Worm (Caenorhabditis elegans) whole organism, L2 larva: ENCODE data around the gene T09F3.5.

Experiments
- C34F6.9 ChIP-seq: fragments of 150-350 bp; optimal IDR thresholded peaks from 2 replicates; lab custom pipeline; 2014; ENCODE audit warnings: missing biosample characterization, missing genetic modification characterization
- F13H6.1 ChIP-seq: sonication (generic microtip); optimal IDR thresholded peaks from 2 replicates; lab custom pipeline; 2016; ENCODE audit warnings: missing genetic modification characterization, missing compliant biosample characterization
- R02D3.7 ChIP-seq: fragments of 150-350 bp; optimal IDR thresholded peaks from 2 replicates; lab custom pipeline; 2014; ENCODE audit warnings: missing biosample characterization, missing genetic modification characterization
- Y55F3AM.14 ChIP-seq: fragments of 200-800 bp; sonication (Bioruptor generic); optimal IDR thresholded peaks from 2 replicates; lab custom pipeline; 2018; ENCODE audit warnings: mild to moderate bottlenecking, missing genetic modification characterization, missing compliant biosample characterization
- ZK546.5 ChIP-seq: sonication (generic microtip); optimal IDR thresholded peaks from 2 replicates; lab custom pipeline; 2017; ENCODE audit warnings: missing biosample characterization, missing genetic modification characterization
- alr-1 ChIP-seq: fragments of 150-350 bp; optimal IDR thresholded peaks from 2 replicates; lab custom pipeline; 2014; ENCODE audit warnings: missing biosample characterization, missing genetic modification characterization
- aly-2 ChIP-seq: fragments of 150-350 bp; optimal IDR thresholded peaks from 2 replicates; lab custom pipeline; 2014; ENCODE audit warnings: missing biosample characterization, missing genetic modification characterization
- ama-1 ChIP-seq: fragments of 150-350 bp; optimal IDR thresholded peaks from 2 replicates; lab custom pipeline; 2018; ENCODE audit warnings: inconsistent platforms
- blmp-1 ChIP-seq: sonication (generic microtip); optimal IDR thresholded peaks from 2 replicates; lab custom pipeline; 2017; ENCODE audit warnings: missing genetic modification characterization, mild to moderate bottlenecking, missing compliant biosample characterization, antibody characterized with exemption, moderate library complexity; ENCODE audit not compliant: insufficient read depth
- ceh-16 ChIP-seq: fragments of 150-350 bp; optimal IDR thresholded peaks from 2 replicates; lab custom pipeline; 2014; ENCODE audit warnings: missing biosample characterization, missing genetic modification characterization
- crh-2 ChIP-seq: sonication (generic microtip); optimal IDR thresholded peaks from 2 replicates; lab custom pipeline; 2017; ENCODE audit warnings: missing biosample characterization, missing genetic modification characterization
- dmd-4 ChIP-seq: sonication (generic microtip); optimal IDR thresholded peaks from 2 replicates; lab custom pipeline; 2017; ENCODE audit warnings: missing biosample characterization, missing genetic modification characterization
- egl-27 ChIP-seq: sonication (generic microtip); optimal IDR thresholded peaks from 3 replicates; lab custom pipeline; 2017; ENCODE audit warnings: missing biosample characterization, missing genetic modification reagents, missing genetic modification characterization
- elt-3 ChIP-seq: sonication (generic microtip); optimal IDR thresholded peaks from 2 replicates; lab custom pipeline; 2017; ENCODE audit warnings: missing biosample characterization, missing genetic modification characterization
- fos-1 ChIP-seq: fragments of 150-350 bp; optimal IDR thresholded peaks from 2 replicates; lab custom pipeline; 2014; ENCODE audit warnings: missing biosample characterization, missing genetic modification characterization
- gmeb-1 ChIP-seq: fragments of 150-350 bp; optimal IDR thresholded peaks from 2 replicates; lab custom pipeline; 2014; ENCODE audit warnings: missing biosample characterization, missing genetic modification characterization
- lin-11 ChIP-seq: fragments of 150-350 bp; sonication (generic microtip); optimal IDR thresholded peaks from 2 replicates; lab custom pipeline; 2014; ENCODE audit warnings: missing biosample characterization, missing genetic modification characterization, inconsistent platforms, mixed read lengths
- lin-13 ChIP-seq: fragments of 150-350 bp; optimal IDR thresholded peaks from 2 replicates; lab custom pipeline; 2014; ENCODE audit warnings: missing biosample characterization, missing genetic modification reagents, missing genetic modification characterization
- lsy-2 ChIP-seq, 2 experiments: fragments of 150-350 bp in 1 of 2; sonication (generic microtip) in 1 of 2; optimal IDR thresholded peaks; 2 replicates each; lab custom pipeline; 2014 to 2017; ENCODE audit warnings: missing biosample characterization in 2 of 2, missing genetic modification characterization in 2 of 2
- mdl-1 ChIP-seq, 2 experiments: fragments of 150-350 bp in 1 of 2; sonication (generic microtip) in 1 of 2; optimal IDR thresholded peaks; 2 replicates each; lab custom pipeline; 2017; ENCODE audit warnings: missing biosample characterization in 2 of 2, missing genetic modification characterization in 2 of 2
- nhr-10 ChIP-seq: sonication (generic microtip); optimal IDR thresholded peaks from 2 replicates; lab custom pipeline; 2017; ENCODE audit warnings: missing biosample characterization, missing genetic modification characterization
- nhr-11 ChIP-seq: fragments of 150-350 bp; optimal IDR thresholded peaks from 2 replicates; lab custom pipeline; 2014; ENCODE audit warnings: missing biosample characterization, missing genetic modification characterization
- nhr-12 ChIP-seq: fragments of 150-350 bp; optimal IDR thresholded peaks from 2 replicates; lab custom pipeline; 2014; ENCODE audit warnings: missing biosample characterization, missing genetic modification characterization
- nhr-129 ChIP-seq: fragments of 150-350 bp; optimal IDR thresholded peaks from 2 replicates; lab custom pipeline; 2014; ENCODE audit warnings: missing biosample characterization, missing genetic modification characterization
- nhr-21 ChIP-seq: fragments of 150-350 bp; optimal IDR thresholded peaks from 2 replicates; lab custom pipeline; 2014; ENCODE audit warnings: missing biosample characterization, missing genetic modification characterization
- nhr-23 ChIP-seq: fragments of 150-350 bp; optimal IDR thresholded peaks from 2 replicates; lab custom pipeline; 2014; ENCODE audit warnings: missing biosample characterization, missing genetic modification reagents, missing genetic modification characterization
- nhr-237 ChIP-seq: fragments of 150-350 bp; optimal IDR thresholded peaks from 2 replicates; lab custom pipeline; 2014; ENCODE audit warnings: missing biosample characterization, missing genetic modification characterization
- nhr-25 ChIP-seq: fragments of 150-350 bp; sonication (generic microtip); optimal IDR thresholded peaks from 3 replicates; lab custom pipeline; 2014; ENCODE audit warnings: missing biosample characterization, missing genetic modification characterization
- nhr-6 ChIP-seq: fragments of 150-350 bp; optimal IDR thresholded peaks from 2 replicates; lab custom pipeline; 2014; ENCODE audit warnings: missing biosample characterization, missing genetic modification characterization
- nhr-77 ChIP-seq: fragments of 150-350 bp; optimal IDR thresholded peaks from 2 replicates; lab custom pipeline; 2014; ENCODE audit warnings: missing biosample characterization, missing genetic modification characterization
- peb-1 ChIP-seq: fragments of 150-350 bp; optimal IDR thresholded peaks from 2 replicates; lab custom pipeline; 2014; ENCODE audit warnings: missing biosample characterization, missing genetic modification characterization
- sem-4 ChIP-seq: fragments of 150-350 bp; optimal IDR thresholded peaks from 2 replicates; lab custom pipeline; 2014; ENCODE audit warnings: missing biosample characterization, missing genetic modification reagents, missing genetic modification characterization
- skn-1 ChIP-seq: sonication (generic microtip); optimal IDR thresholded peaks from 2 replicates; lab custom pipeline; 2017; ENCODE audit warnings: missing biosample characterization, missing genetic modification characterization
- sma-3 ChIP-seq: sonication (generic microtip); optimal IDR thresholded peaks from 2 replicates; lab custom pipeline; 2016; ENCODE audit warnings: missing genetic modification reagents, missing genetic modification characterization, missing compliant biosample characterization
- sma-9 ChIP-seq, 2 experiments: fragments of 150-350 bp in 1 of 2; sonication (generic microtip) in 1 of 2; optimal IDR thresholded peaks; 2 replicates each; lab custom pipeline; 2014 to 2016; ENCODE audit warnings: missing genetic modification characterization in 2 of 2, mild to moderate bottlenecking in 1 of 2, missing biosample characterization in 1 of 2, missing compliant biosample characterization in 1 of 2, missing genetic modification reagents in 1 of 2, moderate library complexity in 1 of 2
- snpc-4 ChIP-seq: fragments of 150-350 bp; optimal IDR thresholded peaks from 2 replicates; lab custom pipeline; 2014; ENCODE audit warnings: missing biosample characterization, missing genetic modification characterization
- unc-55 ChIP-seq: fragments of 150-350 bp; sonication (generic microtip); optimal IDR thresholded peaks from 3 replicates; lab custom pipeline; 2014; ENCODE audit warnings: missing biosample characterization, missing genetic modification reagents, missing genetic modification characterization
- unc-62 ChIP-seq: fragments of 150-350 bp; optimal IDR thresholded peaks from 2 replicates; lab custom pipeline; 2014; ENCODE audit warnings: missing biosample characterization, missing genetic modification reagents, missing genetic modification characterization
- zag-1 ChIP-seq: fragments of 150-350 bp; optimal IDR thresholded peaks from 2 replicates; lab custom pipeline; 2014; ENCODE audit warnings: missing biosample characterization, missing genetic modification characterization
- ztf-1 ChIP-seq: fragments of 200-800 bp; sonication (Bioruptor generic); conservative IDR thresholded peaks from 2 replicates; pipeline ENCODE4 v1.3.6; 2022; ENCODE audit warnings: missing genetic modification characterization, missing compliant biosample characterization
- ztf-4 ChIP-seq: fragments of 150-350 bp; optimal IDR thresholded peaks from 2 replicates; lab custom pipeline; 2014; ENCODE audit warnings: missing biosample characterization, missing genetic modification characterization

The T09F3.5 gene

DNA sequence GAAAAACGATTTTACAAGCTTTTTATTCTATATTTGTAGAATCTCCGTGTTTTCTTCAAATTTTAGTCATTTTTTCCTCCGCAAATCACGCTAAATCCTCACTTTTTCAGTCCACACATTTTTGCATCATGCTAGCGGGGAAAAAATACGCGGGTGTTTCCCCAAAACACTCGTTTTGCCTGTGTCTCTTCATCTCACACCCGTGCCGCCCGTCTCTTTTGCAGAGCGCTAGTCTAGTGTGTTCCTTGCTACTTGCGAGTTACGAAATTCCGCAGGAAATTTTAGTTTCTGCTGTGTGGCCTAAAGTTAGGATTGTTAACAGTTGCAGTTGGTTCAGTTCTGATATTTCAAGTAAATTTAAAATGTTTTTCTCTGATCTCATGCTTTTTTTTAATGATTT lies 49.1 kb downstream of the T09F3.5 start (continued):
- no peak for TF ChIP-seq crh-2 (tag; lab: Kevin White, UChicago)
- TF ChIP-seq F13H6.1 (tag; lab: Kevin White, UChicago): no peak

DNA sequence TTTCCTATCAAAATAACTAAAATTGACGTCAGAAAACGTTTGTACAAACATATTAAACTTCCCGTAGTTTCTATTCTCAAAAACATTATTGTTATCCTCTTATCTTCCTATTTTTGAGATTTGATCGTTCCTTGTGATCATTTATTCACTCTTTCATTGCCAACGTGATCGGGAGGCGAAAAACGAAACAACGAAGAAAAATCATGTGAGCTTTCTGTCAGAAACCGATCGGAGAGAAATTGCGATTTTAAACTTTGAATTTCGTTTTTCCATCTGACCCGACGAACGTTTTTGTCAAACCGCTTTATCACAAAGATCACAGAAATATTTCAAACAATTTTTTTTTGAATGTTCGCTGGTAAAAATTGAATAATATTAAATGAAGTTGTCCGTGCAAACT lies 49.6 kb downstream of the T09F3.5 start:
- TF ChIP-seq nhr-10 (no peak), ama-1 (lab: Kevin White, UChicago) (peak; percentile 54), nhr-21 (tag; lab: Kevin White, UChicago) (peak; percentile 48), lin-11 (tag; lab: Kevin White, UChicago) (no peak), fos-1 (tag; lab: Kevin White, UChicago) (no peak), crh-2 (tag; lab: Kevin White, UChicago) (peak; percentile 59), peb-1 (tag; lab: Kevin White, UChicago) (no peak), nhr-129 (tag; lab: Kevin White, UChicago) (peak; percentile 83), nhr-237 (tag; lab: Kevin White, UChicago) (no peak), R02D3.7 (tag; lab: Kevin White, UChicago) (no peak), nhr-11 (tag; lab: Kevin White, UChicago) (no peak), unc-62 (GFP tag; lab: Kevin White, UChicago) (no peak), zag-1 (tag; lab: Kevin White, UChicago) (no peak), mdl-1 (tag; optimal IDR thresholded peaks at IDR 0.05; lab: Kevin White, UChicago) (no peak), dmd-4 (tag; lab: Kevin White, UChicago) (no peak), egl-27 (tag; lab: Kevin White, UChicago) (no peak), lsy-2 (tag; optimal IDR thresholded peaks at IDR 0.05; lab: Kevin White, UChicago) (peak in 1 of 2 experiments; percentile 19), sma-3 (peak; percentile 41), ztf-4 (tag; lab: Kevin White, UChicago) (peak; percentile 43), blmp-1 (tag; lab: Kevin White, UChicago) (peak; percentile 61), C34F6.9 (peak; percentile 15), nhr-6 (tag; lab: Kevin White, UChicago) (peak; percentile 48), nhr-25 (peak; percentile 23), sem-4 (tag; lab: Kevin White, UChicago) (peak; percentile 21), nhr-77 (tag; lab: Kevin White, UChicago) (no peak), ztf-1 (GFP tag; lab: Robert Waterston, UW) (no peak), sma-9 (GFP tag; optimal IDR thresholded peaks at IDR 0.05; lab: Kevin White, UChicago) (peak; percentile 86), sma-9 (tag; optimal IDR thresholded peaks at IDR 0.05; lab: Kevin White, UChicago) (no peak)

DNA sequence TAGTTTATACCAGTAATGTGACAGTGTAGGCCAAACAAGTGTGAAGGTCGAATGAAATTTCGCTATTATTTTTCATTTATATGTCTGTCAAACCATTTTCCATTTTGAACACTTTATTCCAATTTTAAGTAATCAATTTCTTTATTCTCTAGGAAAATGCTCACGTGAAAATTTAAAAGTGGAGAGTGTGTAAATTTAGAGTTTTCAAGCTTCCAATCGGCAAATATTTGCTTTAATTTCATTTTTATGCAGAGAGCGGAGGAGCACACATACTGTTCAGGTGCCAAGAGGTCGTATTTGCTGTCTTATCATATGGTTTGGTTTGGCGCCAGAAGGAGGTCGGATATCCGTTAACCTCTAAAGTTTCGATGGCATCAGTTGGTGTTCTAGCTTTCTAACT lies 50.1 kb downstream of the T09F3.5 start:
- no peak for TF ChIP-seq unc-55 (GFP tag; lab: Kevin White, UChicago)
- no peak for TF ChIP-seq snpc-4
- TF ChIP-seq Y55F3AM.14 (GFP tag; lab: Kevin White, UChicago): no peak
- TF ChIP-seq nhr-11 (tag; lab: Kevin White, UChicago): peak; percentile 3

DNA sequence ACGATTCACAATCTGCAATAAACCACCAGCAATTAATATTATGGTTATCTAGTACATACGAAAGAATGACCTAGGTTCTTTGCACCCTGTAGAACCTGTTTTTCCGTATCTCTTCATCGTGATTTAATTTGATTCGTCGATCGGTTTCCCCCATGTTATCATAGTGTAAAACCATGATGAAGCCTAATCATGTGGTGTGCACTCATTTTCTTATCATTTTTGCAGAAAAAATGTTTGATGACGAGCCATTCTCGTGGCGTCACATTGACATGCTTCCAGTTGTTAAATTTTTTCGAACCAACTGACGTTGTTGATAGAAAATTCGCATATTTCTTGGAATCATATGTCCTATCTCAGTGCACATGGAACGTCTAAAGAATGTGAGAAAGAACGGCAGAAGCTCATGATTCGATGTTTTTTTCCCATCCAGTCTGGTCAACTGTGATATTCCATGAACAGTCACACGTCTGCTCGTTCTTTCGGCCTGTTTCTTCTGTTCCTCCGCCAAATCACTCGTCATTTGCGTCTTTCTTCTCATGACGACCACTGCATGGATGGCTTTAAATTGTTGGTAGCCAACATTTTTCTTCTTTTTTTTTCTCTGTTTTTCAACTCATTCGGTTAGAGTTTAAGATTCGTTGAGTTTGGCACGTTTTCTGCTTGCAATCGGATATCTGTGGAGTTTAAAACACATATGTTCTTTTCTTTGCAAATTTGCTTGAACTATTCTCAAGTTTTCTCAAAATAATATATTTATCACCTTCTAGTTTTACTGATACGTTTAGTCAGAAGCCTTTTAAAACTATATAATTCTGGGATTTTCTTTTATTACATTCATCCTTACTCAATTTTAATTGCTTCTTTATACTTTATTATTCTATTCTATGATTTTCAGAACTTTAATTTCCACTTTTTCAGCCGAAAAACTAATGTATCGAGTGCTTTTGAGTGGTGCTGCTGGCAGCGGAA lies 51.0 kb downstream of the T09F3.5 start, which contains the start of gene ZK673.2:
Gene ZK673.2, plus strand, starts transcription at position 919 of the 969 bp plus-strand sequence.
- TF ChIP-seq nhr-237 (tag; lab: Kevin White, UChicago) (no peak), unc-55 (GFP tag; lab: Kevin White, UChicago) (no peak), R02D3.7 (tag; lab: Kevin White, UChicago) (no peak), aly-2 (tag; lab: Kevin White, UChicago) (no peak), nhr-23 (no peak), snpc-4 (no peak), sem-4 (tag; lab: Kevin White, UChicago) (no peak), gmeb-1 (tag; lab: Kevin White, UChicago) (peak; percentile 71), nhr-21 (tag; lab: Kevin White, UChicago) (peak; percentile 83), blmp-1 (tag; lab: Kevin White, UChicago) (peak; percentile 45), ZK546.5 (no peak), egl-27 (tag; lab: Kevin White, UChicago) (no peak), elt-3 (tag; lab: Kevin White, UChicago) (no peak), skn-1 (tag; lab: Kevin White, UChicago) (no peak), nhr-10 (no peak), zag-1 (tag; lab: Kevin White, UChicago) (no peak), ama-1 (lab: Kevin White, UChicago) (peak; percentile 6), ztf-1 (GFP tag; lab: Robert Waterston, UW) (no peak), lin-13 (GFP tag; lab: Kevin White, UChicago) (no peak), crh-2 (tag; lab: Kevin White, UChicago) (peak; percentile 60), sma-3 (peak; percentile 62), lin-11 (tag; lab: Kevin White, UChicago) (no peak), ceh-16 (tag; lab: Kevin White, UChicago) (no peak), nhr-6 (tag; lab: Kevin White, UChicago) (no peak), peb-1 (tag; lab: Kevin White, UChicago) (no peak), C34F6.9 (peak; percentile 32), dmd-4 (tag; lab: Kevin White, UChicago) (no peak), alr-1 (tag; lab: Kevin White, UChicago) (no peak), nhr-129 (tag; lab: Kevin White, UChicago) (peak; percentile 56), nhr-12 (tag; lab: Kevin White, UChicago) (no peak), F13H6.1 (tag; lab: Kevin White, UChicago) (peak; percentile 12), unc-62 (GFP tag; lab: Kevin White, UChicago) (no peak), Y55F3AM.14 (GFP tag; lab: Kevin White, UChicago) (peak; percentile 55)
